Fruit fly (Drosophila melanogaster) whole organism, wandering third instar larva: ENCODE measurements around the gene fan.

ENCODE experiments used
- Abd-B ChIP-seq: fragments of >200 bp; optimal IDR thresholded peaks from 2 replicates; lab custom pipeline; 2017; ENCODE audit warnings: missing biosample characterization, missing genetic modification characterization
- CG32264 ChIP-seq: fragments of 200-800 bp; sonication (Bioruptor generic); optimal IDR thresholded peaks from 2 replicates; lab custom pipeline; 2016; ENCODE audit warnings: missing biosample characterization, missing genetic modification characterization
- CG9705 ChIP-seq: fragments of 200-800 bp; sonication (Bioruptor generic); optimal IDR thresholded peaks from 2 replicates; lab custom pipeline; 2018; ENCODE audit warnings: missing biosample characterization, mild to moderate bottlenecking, missing genetic modification characterization
- Dfd ChIP-seq: fragments of >200 bp; optimal IDR thresholded peaks from 2 replicates; lab custom pipeline; 2017; ENCODE audit warnings: missing biosample characterization, missing genetic modification characterization
- Dif ChIP-seq: fragments of 200-275, 200-300 bp; sonication (Bioruptor generic); optimal IDR thresholded peaks from 2 replicates; lab custom pipeline; 2018; ENCODE audit warnings: missing biosample characterization, missing genetic modification characterization; ENCODE audit not compliant: partially characterized antibody
- GATAd ChIP-seq: sonication (Bioruptor generic); optimal IDR thresholded peaks from 2 replicates; lab custom pipeline; 2016; ENCODE audit warnings: missing biosample characterization, missing genetic modification characterization
- HLH106 ChIP-seq: fragments of 200-800 bp; optimal IDR thresholded peaks from 3 replicates; lab custom pipeline; 2019; ENCODE audit warnings: missing biosample characterization, mild to moderate bottlenecking, missing genetic modification characterization, moderate library complexity
- Hr78 ChIP-seq: fragments of >200 bp; optimal IDR thresholded peaks from 2 replicates; lab custom pipeline; 2017; ENCODE audit warnings: missing biosample characterization, missing genetic modification characterization
- Hr83 ChIP-seq: fragments of 200-300 bp; sonication (Bioruptor generic); optimal IDR thresholded peaks from 2 replicates; lab custom pipeline; 2016; ENCODE audit warnings: missing biosample characterization, mild to moderate bottlenecking, missing genetic modification characterization, moderate library complexity; ENCODE audit not compliant: poor library complexity, severe bottlenecking
- Jra ChIP-seq: sonication (Bioruptor generic); optimal IDR thresholded peaks from 2 replicates; lab custom pipeline; 2016; ENCODE audit warnings: missing biosample characterization, missing genetic modification characterization
- Mio ChIP-seq: sonication (Bioruptor generic); optimal IDR thresholded peaks from 2 replicates; lab custom pipeline; 2016; ENCODE audit warnings: missing biosample characterization, missing genetic modification characterization
- Myc ChIP-seq: fragments of >200 bp; optimal IDR thresholded peaks from 2 replicates; lab custom pipeline; 2017
- N ChIP-seq: fragments of >200 bp; optimal IDR thresholded peaks from 2 replicates; lab custom pipeline; 2018; ENCODE audit warnings: missing biosample characterization, missing external identifiers, missing genetic modification characterization
- OdsH ChIP-seq: fragments of 200-800 bp; sonication (Bioruptor generic); optimal IDR thresholded peaks from 2 replicates; lab custom pipeline; 2016; ENCODE audit warnings: missing biosample characterization, mild to moderate bottlenecking, missing genetic modification characterization
- Rel ChIP-seq, 2 experiments: fragments of 200-800 bp; sonication (Bioruptor generic) in 1 of 2; optimal IDR thresholded peaks; 2 replicates in 1 of 2; 3 replicates in 1 of 2; lab custom pipeline; 2016 to 2019; ENCODE audit warnings: mild to moderate bottlenecking in 2 of 2, missing biosample characterization in 2 of 2, missing genetic modification characterization in 2 of 2, moderate library complexity in 1 of 2
- Sp1 ChIP-seq: fragments of 200-800 bp; sonication (Bioruptor generic); optimal IDR thresholded peaks from 3 replicates; lab custom pipeline; 2019; ENCODE audit warnings: missing biosample characterization, mild to moderate bottlenecking, missing genetic modification characterization, moderate library complexity
- Vsx2 ChIP-seq: fragments of 200-300, 225-300 bp; sonication (Bioruptor generic); optimal IDR thresholded peaks from 2 replicates; lab custom pipeline; 2018; ENCODE audit warnings: missing biosample characterization, missing genetic modification characterization; ENCODE audit not compliant: partially characterized antibody
- br ChIP-seq: fragments of 200-800 bp; sonication (Bioruptor generic); optimal IDR thresholded peaks from 2 replicates; lab custom pipeline; 2016; ENCODE audit warnings: missing biosample characterization, missing genetic modification characterization
- dmrt93B ChIP-seq: fragments of 200-800 bp; sonication (Bioruptor generic); optimal IDR thresholded peaks from 2 replicates; lab custom pipeline; 2018; ENCODE audit warnings: missing biosample characterization, mild to moderate bottlenecking, missing genetic modification characterization
- dsf ChIP-seq: sonication (Bioruptor generic); optimal IDR thresholded peaks from 2 replicates; lab custom pipeline; 2016; ENCODE audit warnings: missing biosample characterization, missing genetic modification characterization, borderline replicate concordance
- h ChIP-seq: fragments of 200-800 bp; sonication (Bioruptor generic); optimal IDR thresholded peaks from 3 replicates; lab custom pipeline; 2016; ENCODE audit warnings: missing biosample characterization, mild to moderate bottlenecking, missing genetic modification characterization
- jim ChIP-seq: fragments of 175-275, 200-325 bp; sonication (Bioruptor generic); optimal IDR thresholded peaks from 2 replicates; lab custom pipeline; 2016; ENCODE audit warnings: missing biosample characterization, mild to moderate bottlenecking, missing genetic modification characterization
- pan ChIP-seq: fragments of >200 bp; optimal IDR thresholded peaks from 2 replicates; lab custom pipeline; 2017
- psq ChIP-seq: fragments of 200-800 bp; sonication (Bioruptor generic); optimal IDR thresholded peaks from 3 replicates; lab custom pipeline; 2017; ENCODE audit warnings: missing biosample characterization, mild to moderate bottlenecking, missing genetic modification characterization, moderate library complexity
- rgr ChIP-seq: fragments of 200-800 bp; sonication (Bioruptor generic); optimal IDR thresholded peaks from 3 replicates; lab custom pipeline; 2016; ENCODE audit warnings: missing biosample characterization, mild to moderate bottlenecking, missing genetic modification characterization
- sage ChIP-seq: fragments of 200-800 bp; sonication (Bioruptor generic); optimal IDR thresholded peaks from 2 replicates; lab custom pipeline; 2016; ENCODE audit warnings: missing biosample characterization, mild to moderate bottlenecking, missing genetic modification characterization
- sv ChIP-seq: fragments of 200-800 bp; sonication (Bioruptor generic); optimal IDR thresholded peaks from 3 replicates; lab custom pipeline; 2016; ENCODE audit warnings: missing biosample characterization, missing genetic modification characterization
- tai ChIP-seq: sonication (Bioruptor generic); optimal IDR thresholded peaks from 2 replicates; lab custom pipeline; 2016; ENCODE audit warnings: missing biosample characterization, missing genetic modification characterization
- usp ChIP-seq: fragments of >200 bp; optimal IDR thresholded peaks from 2 replicates; lab custom pipeline; 2017; ENCODE audit warnings: missing biosample characterization, missing genetic modification characterization
- woc ChIP-seq: sonication (Bioruptor generic); optimal IDR thresholded peaks from 2 replicates; lab custom pipeline; 2016; ENCODE audit warnings: missing biosample characterization, mild to moderate bottlenecking, missing genetic modification characterization

Gene fan

dm6 chr3L:8065575-8066410 lies 43.1 kb upstream of the fan start:
- TF ChIP-seq Myc (lab: Kevin White, UChicago), result peak; percentile 12
- TF ChIP-seq Vsx2 (GFP tag; lab: Kevin White, UChicago), result peak; percentile 7
- peak; percentile 2 for TF ChIP-seq Dif (GFP tag; lab: Kevin White, UChicago)
- TF ChIP-seq tai (GFP tag; lab: Kevin White, UChicago), result no peak

dm6 chr3L:8067491-8067890 lies 41.4 kb upstream of the fan start:
- TF ChIP-seq h (GFP tag; lab: Kevin White, UChicago) (no peak), Rel (GFP tag; optimal IDR thresholded peaks at IDR 0.05; lab: Kevin White, UChicago) (no peak), Rel (tag; optimal IDR thresholded peaks at IDR 0.05; lab: Kevin White, UChicago) (no peak), Jra (GFP tag; lab: Kevin White, UChicago) (no peak), Dif (GFP tag; lab: Kevin White, UChicago) (no peak), OdsH (GFP tag; lab: Kevin White, UChicago) (no peak), Sp1 (GFP tag; lab: Kevin White, UChicago) (no peak), GATAd (GFP tag; lab: Kevin White, UChicago) (no peak), Hr78 (GFP tag; lab: Kevin White, UChicago) (no peak), Hr83 (GFP tag; lab: Kevin White, UChicago) (no peak), Mio (GFP tag; lab: Kevin White, UChicago) (no peak)

- no peak for TF ChIP-seq dsf (GFP tag; lab: Kevin White, UChicago)
- no peak for TF ChIP-seq CG32264 (GFP tag; lab: Kevin White, UChicago)
- TF ChIP-seq Hr83 (GFP tag; lab: Kevin White, UChicago), result no peak
- TF ChIP-seq N (GFP tag; lab: Kevin White, UChicago), result no peak
- TF ChIP-seq h (GFP tag; lab: Kevin White, UChicago), result no peak
- TF ChIP-seq, all 38 proteins: peak for 0
Measured at dm6 chr3L:8068061-8068460, 40.9 kb upstream of the fan start.

DNA sequence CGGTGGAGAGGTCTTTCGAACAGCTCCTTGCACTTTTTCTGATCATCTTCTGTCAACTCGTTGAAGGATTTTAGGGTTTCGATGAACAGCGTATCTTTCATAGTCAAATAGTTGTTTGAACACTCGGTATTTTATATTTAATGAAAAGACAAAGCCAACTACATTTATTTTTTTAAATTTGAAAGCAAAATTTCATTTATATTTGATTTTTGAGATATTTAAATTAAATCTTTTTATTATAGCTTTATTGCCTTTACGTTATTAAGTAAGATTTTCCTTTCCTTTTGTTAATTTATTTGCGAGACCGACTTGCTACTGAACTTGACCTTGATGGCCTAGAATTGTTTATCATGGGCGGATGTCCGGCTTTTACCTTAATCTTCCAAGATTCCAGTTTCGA lies 39.8 kb upstream of the fan start, which contains the start of gene CG42590:
Gene CG42590 (minus strand): TSS at position 101 of the 400 bp plus-strand sequence.
- TF ChIP-seq rgr (GFP tag; lab: Kevin White, UChicago) (no peak), pan (lab: Kevin White, UChicago) (no peak), Jra (GFP tag; lab: Kevin White, UChicago) (no peak), psq (GFP tag; lab: Kevin White, UChicago) (no peak), CG9705 (no peak), HLH106 (tag; lab: Kevin White, UChicago) (no peak), dmrt93B (no peak), br (GFP tag; lab: Kevin White, UChicago) (no peak), Myc (lab: Kevin White, UChicago) (no peak), sv (GFP tag; lab: Kevin White, UChicago) (no peak), Hr78 (GFP tag; lab: Kevin White, UChicago) (no peak), Abd-B (GFP tag; lab: Kevin White, UChicago) (no peak), sage (GFP tag; lab: Kevin White, UChicago) (no peak)

DNA sequence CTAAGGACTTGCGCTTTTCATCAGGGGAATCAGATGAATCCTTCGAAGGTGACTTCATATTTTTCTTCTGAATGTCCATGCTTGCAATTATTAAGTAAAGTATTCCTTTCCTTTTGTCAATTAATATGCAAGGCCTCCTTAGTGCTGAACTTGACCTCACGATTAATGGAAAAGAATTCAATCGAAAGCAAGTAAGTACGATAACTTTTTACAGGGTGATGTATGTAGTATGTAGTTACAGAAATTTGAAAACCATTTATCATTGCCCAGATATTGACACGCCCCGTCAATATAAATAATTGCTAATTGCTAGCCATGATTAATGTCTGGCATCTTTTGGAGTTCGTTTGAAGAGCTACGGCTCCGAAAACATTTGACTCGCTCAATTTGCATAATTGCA lies 39.1 kb upstream of the fan start, which contains the start of gene CG42591:
Gene CG42591 (minus strand): TSS at position 101 of the 400 bp plus-strand sequence.
- no peak for TF ChIP-seq Dfd (GFP tag; lab: Kevin White, UChicago)
- TF ChIP-seq psq (GFP tag; lab: Kevin White, UChicago), result no peak
- no peak for TF ChIP-seq jim (GFP tag; lab: Kevin White, UChicago)
- no peak for TF ChIP-seq Vsx2 (GFP tag; lab: Kevin White, UChicago)
- TF ChIP-seq Jra (GFP tag; lab: Kevin White, UChicago), result no peak
- no peak for TF ChIP-seq CG32264 (GFP tag; lab: Kevin White, UChicago)
- TF ChIP-seq woc (GFP tag; lab: Kevin White, UChicago), result no peak
- TF ChIP-seq N (GFP tag; lab: Kevin White, UChicago), result no peak
- TF ChIP-seq usp, result no peak
